Worm (Caenorhabditis elegans): ENCODE data around the gene rhgf-2.

- TF ChIP-seq nhr-25 (tag; optimal IDR thresholded peaks at IDR 0.05; ENCODE audit: borderline replicate concordance, insufficient read depth) (no peak), cey-2 (tag; optimal IDR thresholded peaks at IDR 0.05; ENCODE audit: borderline replicate concordance, insufficient read depth) (no peak), aly-2 (tag; optimal IDR thresholded peaks at IDR 0.05) (no peak), ZK546.5 (tag; optimal IDR thresholded peaks at IDR 0.05) (no peak), unc-130 (GFP tag; optimal IDR thresholded peaks at IDR 0.05) (no peak), mxl-3 (GFP tag; optimal IDR thresholded peaks at IDR 0.05) (peak; percentile 88)
Measured at ce11 chrII:4090790-4091189, 9.8 kb upstream of the rhgf-2 start.
